Worm (Caenorhabditis elegans) whole organism, mixed stage, embryonic: ENCODE data around the gene F17C11.4.

Source experiments
- ceh-39 ChIP-seq: fragments of 150-350 bp; optimal IDR thresholded peaks from 2 replicates; lab custom pipeline; 2014; ENCODE audit warnings: missing biosample characterization, missing genetic modification characterization
- lin-13 ChIP-seq: fragments of 150-350 bp; optimal IDR thresholded peaks from 2 replicates; lab custom pipeline; 2014; ENCODE audit warnings: missing biosample characterization, missing genetic modification characterization
- lsy-2 ChIP-seq: fragments of 150-350 bp; optimal IDR thresholded peaks from 2 replicates; lab custom pipeline; 2014; ENCODE audit warnings: missing biosample characterization, missing genetic modification characterization
- mab-5 ChIP-seq: fragments of 150-350 bp; optimal IDR thresholded peaks from 2 replicates; lab custom pipeline; 2014; ENCODE audit warnings: missing biosample characterization, missing genetic modification characterization
- mls-2 ChIP-seq: sonication (generic microtip); optimal IDR thresholded peaks from 2 replicates; lab custom pipeline; 2016; ENCODE audit warnings: mild to moderate bottlenecking, missing genetic modification characterization, moderate library complexity, missing compliant biosample characterization
- nhr-237 ChIP-seq: fragments of 150-350 bp; optimal IDR thresholded peaks from 2 replicates; lab custom pipeline; 2014; ENCODE audit warnings: missing biosample characterization, missing genetic modification characterization
- nhr-28 ChIP-seq: fragments of 150-350 bp; optimal IDR thresholded peaks from 2 replicates; lab custom pipeline; 2014; ENCODE audit warnings: missing biosample characterization, missing genetic modification characterization
- pha-4 ChIP-seq: fragments of 150-350 bp; optimal IDR thresholded peaks from 2 replicates; lab custom pipeline; 2018; ENCODE audit warnings: missing biosample characterization, missing genetic modification reagents, missing genetic modification characterization
- unc-62 ChIP-seq: fragments of 150-350 bp; optimal IDR thresholded peaks from 2 replicates; lab custom pipeline; 2014; ENCODE audit warnings: missing biosample characterization, missing genetic modification reagents, missing genetic modification characterization

- TF ChIP-seq pha-4 (no peak), mab-5 (tag; lab: Kevin White, UChicago) (no peak), unc-62 (GFP tag; lab: Kevin White, UChicago) (no peak), lin-13 (no peak), lsy-2 (tag; lab: Kevin White, UChicago) (no peak), nhr-237 (tag; lab: Kevin White, UChicago) (no peak), mls-2 (tag; lab: Kevin White, UChicago) (no peak), nhr-28 (tag; lab: Kevin White, UChicago) (no peak), ceh-39 (tag; lab: Kevin White, UChicago) (no peak)
These were observed at the start of gene F17C11.4 for ce11 chrV:10951655-10952278.
